Worm (Caenorhabditis elegans): Measurements from ENCODE around the gene C25H3.16.

DNA sequence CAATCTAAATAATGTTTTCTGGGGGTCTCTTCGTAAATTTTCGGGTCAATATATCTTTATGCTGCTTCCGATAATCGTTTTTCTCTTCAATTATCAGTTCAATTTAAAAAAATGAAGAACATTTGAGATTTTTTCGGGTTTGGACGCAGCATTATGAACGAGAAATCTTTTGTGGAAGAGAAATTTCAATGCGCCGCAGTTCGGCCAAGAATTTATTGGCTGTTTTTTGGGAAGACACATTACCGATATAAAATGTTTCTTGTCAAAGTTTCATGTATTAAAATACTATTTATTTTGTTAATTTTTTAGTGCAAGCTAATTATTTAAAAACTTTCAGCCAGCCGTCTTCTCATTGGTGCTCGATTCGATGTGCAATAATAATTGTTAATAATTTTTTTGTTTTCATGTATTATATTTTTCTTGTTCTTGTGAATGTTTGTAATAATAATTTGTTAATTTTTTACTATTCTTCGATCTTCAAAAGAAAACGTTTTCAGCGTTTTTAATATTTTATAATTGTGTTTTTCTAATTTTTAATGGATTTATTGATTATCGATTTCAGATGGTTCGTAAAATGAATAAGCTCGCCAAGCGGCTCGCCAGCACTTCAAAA is 49.8 kb downstream of the C25H3.16 start, which contains the start of the genes C18A3.10 and C18A3.3:
- no peak for TF ChIP-seq elt-1 (tag; optimal IDR thresholded peaks at IDR 0.05; ENCODE audit: borderline replicate concordance, insufficient read depth)
- no peak for TF ChIP-seq tbx-8 (GFP tag; optimal IDR thresholded peaks at IDR 0.05)
- no peak for TF ChIP-seq zip-8 (tag; optimal IDR thresholded peaks at IDR 0.05)
- no peak for TF ChIP-seq mls-2 (tag; optimal IDR thresholded peaks at IDR 0.05)
- no peak for TF ChIP-seq nhr-28 (tag; optimal IDR thresholded peaks at IDR 0.05)
- no peak for TF ChIP-seq nhr-12 (tag; optimal IDR thresholded peaks at IDR 0.05)
- TF ChIP-seq ztf-11 (tag; optimal IDR thresholded peaks at IDR 0.05), result no peak
- no peak for TF ChIP-seq unc-62 (GFP tag; optimal IDR thresholded peaks at IDR 0.05)
- TF ChIP-seq lsy-2 (tag; optimal IDR thresholded peaks at IDR 0.05), result no peak

Measured in whole organism, mixed stage, embryonic.